Fruit fly (Drosophila melanogaster): ENCODE results near the gene Ir11a.

- TF ChIP-seq Ets21C (GFP tag; optimal IDR thresholded peaks at IDR 0.05) (no peak), Met (GFP tag; optimal IDR thresholded peaks at IDR 0.05) (no peak), OdsH (GFP tag; optimal IDR thresholded peaks at IDR 0.05) (no peak), CG6792 (GFP tag; optimal IDR thresholded peaks at IDR 0.05) (no peak), Eip78C (GFP tag) (no peak), pdm3 (GFP tag; optimal IDR thresholded peaks at IDR 0.05) (no peak)
Observed at dm6 chrX:12391732-12392131, 14.2 kb upstream of the Ir11a start.

Data from whole organism, prepupa.